Worm (Caenorhabditis elegans): ENCODE results near the gene Y70C5A.4.

Gene Y70C5A.4

ce11 chrV:16640366-16640765 is 22.8 kb downstream of the Y70C5A.4 start (continued):
- TF ChIP-seq die-1 (tag; optimal IDR thresholded peaks at IDR 0.05) (peak; percentile 69), F37B4.10 (GFP tag; IDR thresholded peaks at IDR 0.05) (no peak), dpl-1 (GFP tag; optimal IDR thresholded peaks at IDR 0.05) (no peak), mcd-1 (GFP tag; IDR thresholded peaks at IDR 0.05) (0 out of 2 replicates have a peak, but pooled peaks have one; percentile 15), pbrm-1 (GFP tag; IDR thresholded peaks at IDR 0.05) (0 out of 2 replicates have a peak, but pooled peaks have one; percentile 53), aptf-2 (GFP tag; conservative IDR thresholded peaks at IDR 0.05) (no peak), lin-54 (GFP tag; optimal IDR thresholded peaks at IDR 0.05) (peak; percentile 16), rpc-1 (optimal IDR thresholded peaks at IDR 0.05) (peak; percentile 70), rpc-1 (tag; optimal IDR thresholded peaks at IDR 0.05) (peak; percentile 85), ZK185.1 (tag; optimal IDR thresholded peaks at IDR 0.05; ENCODE audit: poor library complexity, severe bottlenecking) (peak; percentile 57), rec-8 (tag; optimal IDR thresholded peaks at IDR 0.05) (peak in 1 of 2 experiments; percentile 31), D2030.7 (GFP tag; IDR thresholded peaks at IDR 0.05) (peak; percentile 37; the same call in 1 of the 2 replicates), hrde-1 (tag; optimal IDR thresholded peaks at IDR 0.05; ENCODE audit: borderline replicate concordance) (peak; percentile 22), Y67H2A.10 (GFP tag; conservative IDR thresholded peaks at IDR 0.05) (no peak), F49E8.2 (tag; optimal IDR thresholded peaks at IDR 0.05; ENCODE audit: insufficient read depth) (peak; percentile 10), Y79H2A.3 (GFP tag; conservative IDR thresholded peaks at IDR 0.05) (no peak), hmg-20 (GFP tag; IDR thresholded peaks at IDR 0.05) (no peak), snpc-3.4 (tag; optimal IDR thresholded peaks at IDR 0.05) (peak; percentile 39), madf-6 (GFP tag; IDR thresholded peaks at IDR 0.05) (peak; percentile 45; the same call in 1 of the 2 replicates), him-1 (tag; optimal IDR thresholded peaks at IDR 0.05) (peak; percentile 71), Y56A3A.18 (GFP tag; IDR thresholded peaks at IDR 0.05) (0 out of 2 replicates have a peak, but pooled peaks have one; percentile 53), dox-1 (GFP tag; IDR thresholded peaks at IDR 0.05) (peak; percentile 72), hsf-1 (GFP tag; IDR thresholded peaks at IDR 0.05) (0 out of 2 replicates have a peak, but pooled peaks have one; percentile 42), F22D6.2 (tag; optimal IDR thresholded peaks at IDR 0.05) (no peak), nhr-90 (tag; optimal IDR thresholded peaks at IDR 0.05) (peak; percentile 64), madf-10 (tag; optimal IDR thresholded peaks at IDR 0.05) (peak; percentile 8), tbp1 (GFP tag; optimal IDR thresholded peaks at IDR 0.05) (peak; percentile 89), lsy-27 (tag; optimal IDR thresholded peaks at IDR 0.05; ENCODE audit: borderline replicate concordance, insufficient read depth) (no peak), hmg-1.2 (GFP tag; IDR thresholded peaks at IDR 0.05) (peak; percentile 59), fkh-3 (tag; optimal IDR thresholded peaks at IDR 0.05) (no peak), nhr-80 (tag; optimal IDR thresholded peaks at IDR 0.05) (peak; percentile 5)

ce11 chrV:16643558-16643957 is 26.0 kb downstream of the Y70C5A.4 start, which contains the start of gene srw-77:
Gene srw-77, minus strand, starts transcription at chrV:16643658.
- TF ChIP-seq F52B5.7 (tag; optimal IDR thresholded peaks at IDR 0.05) (no peak), F33H1.4 (GFP tag; IDR thresholded peaks at IDR 0.05) (no peak), nhr-120 (GFP tag; IDR thresholded peaks at IDR 0.05) (no peak), athp-1 (tag; optimal IDR thresholded peaks at IDR 0.05) (no peak), let-607 (tag; optimal IDR thresholded peaks at IDR 0.05) (no peak), lsl-1 (GFP tag; optimal IDR thresholded peaks at IDR 0.05) (no peak)
